Worm (Caenorhabditis elegans): ENCODE measurements around the gene C23G10.5.

Gene C23G10.5

ce11 chrIII:6207881-6208280, 17.0 kb downstream of the C23G10.5 start, which contains the start of gene C23G10.2 (continued):
- TF ChIP-seq hlh-30 (tag; optimal IDR thresholded peaks at IDR 0.05; ENCODE audit: insufficient read depth) (no peak), gei-8 (GFP tag; optimal IDR thresholded peaks at IDR 0.05) (no peak), T26A8.4 (GFP tag; IDR thresholded peaks at IDR 0.05) (0 out of 2 replicates have a peak, but pooled peaks have one; percentile 7), dpl-1 (GFP tag; optimal IDR thresholded peaks at IDR 0.05) (no peak), ceh-82 (tag; optimal IDR thresholded peaks at IDR 0.05) (no peak), ctbp-1 (GFP tag; IDR thresholded peaks at IDR 0.05) (0 out of 2 replicates have a peak, but pooled peaks have one; percentile 39), ceh-32 (tag; optimal IDR thresholded peaks at IDR 0.05; ENCODE audit: poor library complexity) (no peak), mxl-3 (GFP tag; optimal IDR thresholded peaks at IDR 0.05) (peak; percentile 24), ceh-44 (GFP tag; IDR thresholded peaks at IDR 0.05) (no peak), Y48G9A.11 (GFP tag; IDR thresholded peaks at IDR 0.05) (peak; percentile 51; the same call in 1 of the 2 replicates), hif-1 (tag; optimal IDR thresholded peaks at IDR 0.05) (no peak), nhr-10 (tag; optimal IDR thresholded peaks at IDR 0.05) (no peak), attf-4 (tag; optimal IDR thresholded peaks at IDR 0.05) (no peak), lin-13 (GFP tag; optimal IDR thresholded peaks at IDR 0.05) (no peak), mdl-1 (tag; optimal IDR thresholded peaks at IDR 0.05) (no peak), snpc-4 (tag; optimal IDR thresholded peaks at IDR 0.05) (no peak), mdt-29 (GFP tag; IDR thresholded peaks at IDR 0.05) (no peak), lin-38 (GFP tag; IDR thresholded peaks at IDR 0.05) (peak; percentile 34; the same call in 1 of the 2 replicates), nhr-77 (tag; optimal IDR thresholded peaks at IDR 0.05) (no peak), nhr-48 (tag; optimal IDR thresholded peaks at IDR 0.05) (no peak)

- TF ChIP-seq mep-1 (tag; optimal IDR thresholded peaks at IDR 0.05), result no peak
These were observed 18.1 kb downstream of the C23G10.5 start, which contains the start of gene C23G10.1 for ce11 chrIII:6208984-6209383. Gene C23G10.1, plus strand, starts transcription at chrIII:6209284.

ce11 chrIII:6210215-6210822, 19.4 kb downstream of the C23G10.5 start:
- no peak for TF ChIP-seq dve-1 (tag; optimal IDR thresholded peaks at IDR 0.05; ENCODE audit: insufficient read depth)
- peak; percentile 4 for TF ChIP-seq unc-130 (GFP tag; optimal IDR thresholded peaks at IDR 0.05)
- no peak for TF ChIP-seq T26A8.4 (GFP tag; IDR thresholded peaks at IDR 0.05)
- no peak for TF ChIP-seq nhr-76 (tag; optimal IDR thresholded peaks at IDR 0.05)
- no peak for TF ChIP-seq dmd-8 (GFP tag; IDR thresholded peaks at IDR 0.05)
- TF ChIP-seq mdt-29 (GFP tag; IDR thresholded peaks at IDR 0.05), result 0 out of 2 replicates have a peak, but pooled peaks have one; percentile 33
- no peak for TF ChIP-seq zfp-3 (GFP tag; conservative IDR thresholded peaks at IDR 0.05)
- TF ChIP-seq dpl-1 (GFP tag; optimal IDR thresholded peaks at IDR 0.05), result no peak
- peak; percentile 13 for TF ChIP-seq snpc-4 (tag; optimal IDR thresholded peaks at IDR 0.05)
- no peak for TF ChIP-seq pha-4 (GFP tag; IDR thresholded peaks at IDR 0.05)
- TF ChIP-seq pha-4 (tag; optimal IDR thresholded peaks at IDR 0.05), result no peak
- peak; percentile 79 for TF ChIP-seq F49E8.2 (tag; optimal IDR thresholded peaks at IDR 0.05; ENCODE audit: borderline replicate concordance)
- TF ChIP-seq F10B5.3 (tag; optimal IDR thresholded peaks at IDR 0.05), result no peak
- TF ChIP-seq lin-1 (GFP tag; IDR thresholded peaks at IDR 0.05), result no peak
- TF ChIP-seq hlh-30 (tag; optimal IDR thresholded peaks at IDR 0.05; ENCODE audit: insufficient read depth), result no peak
- no peak for TF ChIP-seq F26F4.8 (GFP tag; conservative IDR thresholded peaks at IDR 0.05)
- TF ChIP-seq dmd-9 (GFP tag; IDR thresholded peaks at IDR 0.05), result no peak
- TF ChIP-seq mxl-2 (GFP tag; conservative IDR thresholded peaks at IDR 0.05), result no peak
- TF ChIP-seq lin-39 (tag; optimal IDR thresholded peaks at IDR 0.05), result no peak

- no peak for TF ChIP-seq ceh-44 (GFP tag; IDR thresholded peaks at IDR 0.05)
- no peak for TF ChIP-seq dve-1 (tag; optimal IDR thresholded peaks at IDR 0.05; ENCODE audit: insufficient read depth)
These were observed 23.0 kb downstream of the C23G10.5 start, which contains the start of gene C23G10.10 for ce11 chrIII:6213915-6214314. Gene C23G10.10, minus strand, starts transcription at chrIII:6214015.

Data from whole organism, L4 larva.